Worm (Caenorhabditis elegans) whole organism, midembryonic: ENCODE data around the gene snb-5.

Experiments used
- T22C8.4 ChIP-seq: fragments of 200-800 bp; sonication (Bioruptor generic); IDR thresholded peaks from 2 replicates; pipeline ENCODE4 v1.3.6; 2022; ENCODE audit warnings: missing genetic modification characterization, missing compliant biosample characterization
- flt-1 ChIP-seq: fragments of 200-800 bp; sonication (Bioruptor generic); IDR thresholded peaks from 2 replicates; pipeline ENCODE4 v1.3.6; 2022; ENCODE audit warnings: missing genetic modification characterization, missing compliant biosample characterization
- klf-2 ChIP-seq: fragments of 200-800 bp; sonication (Bioruptor generic); conservative IDR thresholded peaks from 2 replicates; pipeline ENCODE4 v1.3.6; 2022; ENCODE audit warnings: missing genetic modification reagents, missing genetic modification characterization, missing compliant biosample characterization
- med-1 ChIP-seq: sonication (generic microtip); optimal IDR thresholded peaks from 2 replicates; lab custom pipeline; 2017; ENCODE audit warnings: missing genetic modification characterization, mild to moderate bottlenecking, missing compliant biosample characterization, antibody characterized with exemption, missing genetic modification reagents; ENCODE audit not compliant: insufficient read depth
- tab-1 ChIP-seq: fragments of 200-800 bp; sonication (Bioruptor generic); IDR thresholded peaks from 2 replicates; pipeline ENCODE4 v1.3.6; 2022; ENCODE audit warnings: missing genetic modification characterization, missing compliant biosample characterization
- ztf-23 ChIP-seq: fragments of 200-800 bp; sonication (Bioruptor generic); IDR thresholded peaks from 2 replicates; pipeline ENCODE4 v1.3.6; 2022; ENCODE audit warnings: missing genetic modification reagents, missing genetic modification characterization, missing compliant biosample characterization

DNA sequence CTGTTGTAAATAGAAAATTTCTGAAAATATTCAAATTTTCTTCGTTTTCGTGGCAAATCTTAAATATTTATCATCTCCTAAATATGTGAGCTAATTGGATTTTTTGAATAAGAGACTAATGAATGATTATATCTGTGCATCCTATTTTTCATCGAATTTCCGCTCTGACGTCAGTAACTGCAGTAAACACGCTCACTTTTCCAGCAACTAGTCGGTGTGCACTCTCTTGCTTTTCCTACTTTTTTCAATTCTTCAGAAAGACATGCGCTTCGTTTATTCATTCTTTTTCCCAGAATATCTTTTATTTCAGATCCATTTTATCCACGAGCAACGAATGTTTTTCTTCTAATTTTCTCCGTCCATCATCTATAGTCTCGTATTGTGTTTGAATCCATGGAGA lies 26.6 kb downstream of the snb-5 start:
- TF ChIP-seq tab-1 (GFP tag; lab: Robert Waterston, UW) (no peak), flt-1 (no peak), T22C8.4 (GFP tag; lab: Robert Waterston, UW) (no peak), klf-2 (GFP tag; lab: Robert Waterston, UW) (no peak), med-1 (GFP tag; lab: Kevin White, UChicago) (no peak), ztf-23 (GFP tag; lab: Robert Waterston, UW) (no peak)
